Fruit fly (Drosophila melanogaster): ENCODE results near the gene CG5916.

CG5916 gene

dm6 chr3R:16105813-16106480 lies 40.9 kb upstream of the CG5916 start:
- TF ChIP-seq CG9705 (GFP tag; optimal IDR thresholded peaks at IDR 0.05): no peak
- TF ChIP-seq usp (GFP tag; optimal IDR thresholded peaks at IDR 0.05): no peak

- no peak for TF ChIP-seq Myc (optimal IDR thresholded peaks at IDR 0.05)
- no peak for TF ChIP-seq Sp1 (GFP tag; optimal IDR thresholded peaks at IDR 0.05)
- TF ChIP-seq br (GFP tag; optimal IDR thresholded peaks at IDR 0.05): no peak
- TF ChIP-seq Vsx2 (GFP tag; optimal IDR thresholded peaks at IDR 0.05; ENCODE audit: partially characterized antibody): peak; percentile 52
- TF ChIP-seq dmrt93B (GFP tag; optimal IDR thresholded peaks at IDR 0.05): no peak
Measured at dm6 chr3R:16113124-16113523, 33.7 kb upstream of the CG5916 start.

- TF ChIP-seq sage (GFP tag; optimal IDR thresholded peaks at IDR 0.05) (no peak), Vsx2 (GFP tag; optimal IDR thresholded peaks at IDR 0.05; ENCODE audit: partially characterized antibody) (no peak), jim (GFP tag; optimal IDR thresholded peaks at IDR 0.05) (no peak), lola (GFP tag; optimal IDR thresholded peaks at IDR 0.05) (no peak), rgr (GFP tag; optimal IDR thresholded peaks at IDR 0.05) (no peak), OdsH (GFP tag; optimal IDR thresholded peaks at IDR 0.05) (no peak), woc (GFP tag; optimal IDR thresholded peaks at IDR 0.05) (no peak), N (GFP tag; optimal IDR thresholded peaks at IDR 0.05) (no peak), Jra (GFP tag; optimal IDR thresholded peaks at IDR 0.05) (no peak), Hnf4 (GFP tag; optimal IDR thresholded peaks at IDR 0.05) (no peak), pan (optimal IDR thresholded peaks at IDR 0.05) (no peak), dmrt93B (GFP tag; optimal IDR thresholded peaks at IDR 0.05) (no peak), Sp1 (GFP tag; optimal IDR thresholded peaks at IDR 0.05) (no peak), HLH106 (tag; optimal IDR thresholded peaks at IDR 0.05) (no peak), Hr83 (GFP tag; optimal IDR thresholded peaks at IDR 0.05; ENCODE audit: poor library complexity, severe bottlenecking) (no peak)
Measured at dm6 chr3R:16115861-16116260, 31.0 kb upstream of the CG5916 start, which contains the start of gene Sb. Sb (plus strand) TSS chr3R:16116161.

- TF ChIP-seq Sp1 (GFP tag; optimal IDR thresholded peaks at IDR 0.05): peak; percentile 7
- TF ChIP-seq fru (GFP tag; optimal IDR thresholded peaks at IDR 0.05): peak; percentile 40
- peak; percentile 17 for TF ChIP-seq woc (GFP tag; optimal IDR thresholded peaks at IDR 0.05)
- TF ChIP-seq HLH106 (tag; optimal IDR thresholded peaks at IDR 0.05): peak; percentile 18
- no peak for TF ChIP-seq br (GFP tag; optimal IDR thresholded peaks at IDR 0.05)
- no peak for TF ChIP-seq sage (GFP tag; optimal IDR thresholded peaks at IDR 0.05)
Measured at dm6 chr3R:16117359-16117758, 29.5 kb upstream of the CG5916 start.

dm6 chr3R:16119441-16119840 lies 27.4 kb upstream of the CG5916 start:
- no peak for TF ChIP-seq jim (GFP tag; optimal IDR thresholded peaks at IDR 0.05)
- TF ChIP-seq brk (GFP tag; optimal IDR thresholded peaks at IDR 0.05): no peak
- no peak for TF ChIP-seq lola (GFP tag; optimal IDR thresholded peaks at IDR 0.05)
- no peak for TF ChIP-seq fru (GFP tag; optimal IDR thresholded peaks at IDR 0.05)
- no peak for TF ChIP-seq HLH106 (tag; optimal IDR thresholded peaks at IDR 0.05)
- TF ChIP-seq Hr83 (GFP tag; optimal IDR thresholded peaks at IDR 0.05; ENCODE audit: poor library complexity, severe bottlenecking): no peak
- no peak for TF ChIP-seq rgr (GFP tag; optimal IDR thresholded peaks at IDR 0.05)

DNA sequence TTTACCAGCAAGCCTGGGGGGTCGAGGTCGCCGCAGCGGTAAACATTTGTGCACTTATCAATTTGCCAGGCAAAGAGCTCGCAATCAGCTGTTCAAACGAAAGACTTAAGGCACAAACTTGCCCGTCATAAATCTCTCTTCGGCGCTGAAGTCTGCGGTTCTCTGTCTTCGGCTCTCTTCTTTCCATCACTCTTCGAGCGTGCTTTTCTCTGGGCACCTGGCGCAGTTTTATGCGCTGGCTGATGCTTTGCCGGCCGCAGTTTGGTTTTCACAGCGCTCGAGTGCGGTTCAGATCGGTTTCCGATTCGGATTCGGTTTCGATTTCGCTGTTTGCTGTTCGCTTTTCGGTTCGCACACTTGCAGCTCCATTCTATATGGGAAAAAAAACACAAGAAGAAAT lies 18.4 kb upstream of the CG5916 start:
- peak; percentile 27 for TF ChIP-seq Vsx2 (GFP tag; optimal IDR thresholded peaks at IDR 0.05; ENCODE audit: partially characterized antibody)
- TF ChIP-seq dmrt93B (GFP tag; optimal IDR thresholded peaks at IDR 0.05): no peak
- TF ChIP-seq dl (GFP tag; optimal IDR thresholded peaks at IDR 0.05; ENCODE audit: insufficient read depth in 1 of 2, partially characterized antibody in 2 of 2): peak in 1 of 2 experiments; percentile 45
- peak; percentile 20 for TF ChIP-seq Hr83 (GFP tag; optimal IDR thresholded peaks at IDR 0.05; ENCODE audit: poor library complexity, severe bottlenecking)
- TF ChIP-seq CG32264 (GFP tag; optimal IDR thresholded peaks at IDR 0.05): no peak
- TF ChIP-seq ey (GFP tag; optimal IDR thresholded peaks at IDR 0.05): no peak

DNA sequence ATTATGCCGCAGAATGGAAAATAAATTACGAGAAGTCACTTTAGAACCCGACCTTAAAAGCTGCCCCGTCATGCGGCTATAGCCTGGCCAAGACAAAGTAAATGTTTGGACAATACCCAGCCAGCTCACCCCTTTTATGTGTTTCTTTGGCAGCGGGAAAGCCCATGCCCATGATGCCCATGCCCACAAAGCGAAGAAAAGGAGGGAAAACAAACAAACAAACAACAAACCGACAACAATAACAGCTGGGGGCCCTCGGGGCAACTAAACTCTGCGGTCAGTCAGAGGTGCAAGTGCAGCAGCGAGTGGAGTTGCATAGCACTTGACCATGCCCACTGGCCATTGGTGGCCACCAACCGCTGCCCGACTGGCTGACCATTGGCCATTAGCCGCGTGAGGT lies 11.2 kb upstream of the CG5916 start:
- no peak for TF ChIP-seq OdsH (GFP tag; optimal IDR thresholded peaks at IDR 0.05)
- no peak for TF ChIP-seq Dfd (GFP tag; optimal IDR thresholded peaks at IDR 0.05)
- no peak for TF ChIP-seq Hnf4 (GFP tag; optimal IDR thresholded peaks at IDR 0.05)
- TF ChIP-seq tai (GFP tag; optimal IDR thresholded peaks at IDR 0.05): no peak

Measured in whole organism, wandering third instar larva.